Worm (Caenorhabditis elegans): ENCODE results near the gene ifa-3.

ce11 chrX:16318248-16318647 is 48.4 kb upstream of the ifa-3 start:
- TF ChIP-seq him-1 (tag; optimal IDR thresholded peaks at IDR 0.05) (no peak), dao-5 (tag; optimal IDR thresholded peaks at IDR 0.05) (no peak)

Measured in whole organism, L4/young adult.